Fruit fly (Drosophila melanogaster) whole organism, prepupa: ENCODE results near the gene CG43902.

Experiments
- CG1621 ChIP-seq: fragments of 200-800 bp; sonication (Bioruptor generic); optimal IDR thresholded peaks from 3 replicates; lab custom pipeline; 2018; ENCODE audit warnings: missing biosample characterization, mild to moderate bottlenecking, missing genetic modification characterization
- CG16779 ChIP-seq: fragments of 200-800 bp; sonication (Bioruptor generic); optimal IDR thresholded peaks from 3 replicates; lab custom pipeline; 2017; ENCODE audit warnings: missing biosample characterization, mild to moderate bottlenecking, missing genetic modification characterization
- CG32006 ChIP-seq: fragments of 200-800 bp; sonication (Bioruptor generic); optimal IDR thresholded peaks from 3 replicates; lab custom pipeline; 2017; ENCODE audit warnings: missing biosample characterization, mild to moderate bottlenecking, missing genetic modification characterization
- CG3919 ChIP-seq: fragments of 200-800 bp; sonication (Bioruptor generic); optimal IDR thresholded peaks from 3 replicates; lab custom pipeline; 2016; ENCODE audit warnings: missing biosample characterization, missing genetic modification characterization
- CG9139 ChIP-seq: fragments of 200-800 bp; sonication (Bioruptor generic); optimal IDR thresholded peaks from 3 replicates; lab custom pipeline; 2017; ENCODE audit warnings: missing biosample characterization, mild to moderate bottlenecking, missing genetic modification characterization
- Hr39 ChIP-seq: fragments of 200-800 bp; sonication (Bioruptor generic); optimal IDR thresholded peaks from 2 replicates; lab custom pipeline; 2016; ENCODE audit warnings: missing biosample characterization, missing genetic modification characterization
- eg ChIP-seq: fragments of 200-800 bp; sonication (Bioruptor generic); IDR thresholded peaks from 3 replicates; pipeline ENCODE4 v1.3.6; 2022; ENCODE audit warnings: missing biosample characterization, missing genetic modification characterization
- fkh ChIP-seq: fragments of 200-800 bp; sonication (Bioruptor generic); optimal IDR thresholded peaks from 3 replicates; lab custom pipeline; 2017; ENCODE audit warnings: missing biosample characterization, mild to moderate bottlenecking, missing genetic modification characterization, moderate library complexity
- salr ChIP-seq, 2 experiments: fragments of 200-800 bp; sonication (Bioruptor generic); optimal IDR thresholded peaks; 3 replicates each; lab custom pipeline; 2016 to 2018; ENCODE audit warnings: missing biosample characterization in 2 of 2, missing genetic modification characterization in 2 of 2, mild to moderate bottlenecking in 1 of 2

DNA sequence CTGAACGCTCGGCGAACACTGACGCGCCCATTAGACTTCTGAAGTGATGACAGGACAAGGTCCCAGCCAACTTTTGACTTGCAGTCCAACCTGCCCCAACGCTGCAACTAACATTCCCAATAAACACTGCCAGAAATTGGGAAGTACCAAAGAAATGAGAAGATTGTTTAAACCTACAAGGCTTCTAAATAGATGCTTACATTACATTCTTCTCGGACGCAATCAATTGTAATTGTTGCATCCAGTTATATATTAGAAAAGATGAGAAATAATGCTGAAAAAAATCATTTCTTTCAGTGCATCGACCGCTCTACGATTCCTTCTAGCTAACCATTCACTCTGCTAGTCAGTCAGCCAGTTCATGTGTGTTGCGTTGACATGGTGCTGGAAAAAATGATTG lies 44.4 kb downstream of the CG43902 start:
- TF ChIP-seq CG1621 (tag; lab: Kevin White, UChicago): peak; percentile 43
- TF ChIP-seq CG16779 (tag; lab: Kevin White, UChicago): no peak
- TF ChIP-seq eg (GFP tag; lab: Robert Waterston, UW): 0 out of 3 replicates have a peak, but pooled peaks have one; percentile 24
- TF ChIP-seq salr (GFP tag; optimal IDR thresholded peaks at IDR 0.05; lab: Kevin White, UChicago): peak; percentile 8 to 32
- TF ChIP-seq fkh (GFP tag; lab: Kevin White, UChicago): no peak
- peak; percentile 52 for TF ChIP-seq CG32006 (GFP tag; lab: Kevin White, UChicago)
- TF ChIP-seq CG9139 (GFP tag; lab: Kevin White, UChicago): no peak
- peak; percentile 39 for TF ChIP-seq Hr39 (GFP tag; lab: Kevin White, UChicago)
- TF ChIP-seq CG3919 (GFP tag; lab: Kevin White, UChicago): peak; percentile 55
